Worm (Caenorhabditis elegans) whole organism, L2 larva: ENCODE results near the gene dvc-1.

ENCODE experiments used
- aly-2 ChIP-seq: fragments of 150-350 bp; optimal IDR thresholded peaks from 2 replicates; lab custom pipeline; 2014; ENCODE audit warnings: missing biosample characterization, missing genetic modification characterization
- lin-39 ChIP-seq: fragments of 150-350 bp; optimal IDR thresholded peaks from 2 replicates; lab custom pipeline; 2014; ENCODE audit warnings: missing biosample characterization, missing genetic modification reagents, missing genetic modification characterization
- lsy-2 ChIP-seq, 2 experiments: fragments of 150-350 bp in 1 of 2; sonication (generic microtip) in 1 of 2; optimal IDR thresholded peaks; 2 replicates each; lab custom pipeline; 2014 to 2017; ENCODE audit warnings: missing biosample characterization in 2 of 2, missing genetic modification characterization in 2 of 2
- nhr-237 ChIP-seq: fragments of 150-350 bp; optimal IDR thresholded peaks from 2 replicates; lab custom pipeline; 2014; ENCODE audit warnings: missing biosample characterization, missing genetic modification characterization
- sma-3 ChIP-seq: sonication (generic microtip); optimal IDR thresholded peaks from 2 replicates; lab custom pipeline; 2016; ENCODE audit warnings: missing genetic modification reagents, missing genetic modification characterization, missing compliant biosample characterization
- snpc-4 ChIP-seq: fragments of 150-350 bp; optimal IDR thresholded peaks from 2 replicates; lab custom pipeline; 2014; ENCODE audit warnings: missing biosample characterization, missing genetic modification characterization
- unc-62 ChIP-seq: fragments of 150-350 bp; optimal IDR thresholded peaks from 2 replicates; lab custom pipeline; 2014; ENCODE audit warnings: missing biosample characterization, missing genetic modification reagents, missing genetic modification characterization
- zag-1 ChIP-seq: fragments of 150-350 bp; optimal IDR thresholded peaks from 2 replicates; lab custom pipeline; 2014; ENCODE audit warnings: missing biosample characterization, missing genetic modification characterization
- ztf-11 ChIP-seq: sonication (generic microtip); optimal IDR thresholded peaks from 2 replicates; lab custom pipeline; 2017; ENCODE audit warnings: missing biosample characterization, missing genetic modification characterization
- ztf-4 ChIP-seq: fragments of 150-350 bp; optimal IDR thresholded peaks from 2 replicates; lab custom pipeline; 2014; ENCODE audit warnings: missing biosample characterization, missing genetic modification characterization

- TF ChIP-seq lsy-2 (tag; optimal IDR thresholded peaks at IDR 0.05; lab: Kevin White, UChicago) (no peak), sma-3 (no peak), unc-62 (GFP tag; lab: Kevin White, UChicago) (no peak), snpc-4 (no peak), nhr-237 (no peak), ztf-11 (no peak), lin-39 (no peak), ztf-4 (tag; lab: Kevin White, UChicago) (no peak), zag-1 (no peak), aly-2 (tag; lab: Kevin White, UChicago) (no peak)
Observed at ce11 chrV:11268791-11269190, 29.7 kb upstream of the dvc-1 start, which contains the start of gene str-115.
